Worm (Caenorhabditis elegans): ENCODE results near the gene let-721.

Gene let-721

ce11 chrIII:6442305-6443125 is 4.2 kb downstream of the let-721 start, which contains the start of gene mel-32 (continued):
- TF ChIP-seq nhr-20 (tag; optimal IDR thresholded peaks at IDR 0.05) = peak; percentile 36
- peak; percentile 26 for TF ChIP-seq snu-23 (GFP tag; optimal IDR thresholded peaks at IDR 0.05)
- peak; percentile 81 to 84 for TF ChIP-seq efl-1 (optimal IDR thresholded peaks at IDR 0.05)
- peak; percentile 84 to 98 for TF ChIP-seq efl-1 (GFP tag; optimal IDR thresholded peaks at IDR 0.05 in 1 of 2)
- no peak for TF ChIP-seq ama-1 (optimal IDR thresholded peaks at IDR 0.05)
- no peak for TF ChIP-seq egl-27 (tag; optimal IDR thresholded peaks at IDR 0.05)

DNA sequence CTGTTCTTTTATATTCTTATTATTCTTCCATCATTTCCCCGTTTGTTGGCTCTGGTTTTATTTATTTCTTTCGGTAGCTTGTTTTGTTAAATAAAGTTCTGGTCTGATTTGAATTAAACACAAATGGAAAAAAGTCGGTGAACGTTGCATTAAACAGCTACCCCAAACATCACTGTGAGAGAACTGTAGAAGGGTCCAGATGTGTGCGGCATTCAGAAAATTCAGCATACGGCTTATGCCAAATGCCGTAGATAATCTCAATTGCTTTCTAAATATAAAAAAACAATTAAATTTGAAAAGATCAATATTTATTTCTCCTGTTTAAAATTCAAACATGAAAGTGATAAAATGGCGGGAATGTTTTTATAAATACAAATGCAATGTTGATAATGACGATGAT is 6.9 kb downstream of the let-721 start:
- no peak for TF ChIP-seq vab-15 (tag; optimal IDR thresholded peaks at IDR 0.05)
- TF ChIP-seq ama-1 (optimal IDR thresholded peaks at IDR 0.05) = no peak
- no peak for TF ChIP-seq irx-1 (tag; optimal IDR thresholded peaks at IDR 0.05)
- TF ChIP-seq fkh-10 (GFP tag; optimal IDR thresholded peaks at IDR 0.05) = no peak
- TF ChIP-seq sox-4 (tag; optimal IDR thresholded peaks at IDR 0.05) = no peak
- no peak for TF ChIP-seq snu-23 (GFP tag; optimal IDR thresholded peaks at IDR 0.05)
- TF ChIP-seq lin-14 (GFP tag; optimal IDR thresholded peaks at IDR 0.05) = no peak

DNA sequence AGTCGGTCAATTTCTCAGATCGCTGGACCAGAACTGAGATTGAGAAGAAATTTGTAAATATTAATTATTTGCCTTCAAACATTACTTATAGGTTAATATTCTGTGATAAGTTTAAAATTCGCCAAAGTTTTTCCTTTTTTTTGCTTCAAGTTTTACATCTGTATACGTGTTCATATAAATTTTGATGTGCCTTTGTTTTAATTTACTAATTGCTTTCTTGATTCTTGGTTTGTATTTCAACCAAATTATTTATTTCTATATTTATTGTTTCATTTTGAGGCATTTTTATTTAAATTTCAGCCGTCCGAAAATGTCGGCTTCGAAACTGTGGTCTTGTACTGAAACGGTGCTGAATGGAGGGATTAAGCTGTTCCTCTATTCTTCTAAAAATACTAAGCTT is 10.4 kb downstream of the let-721 start, which contains the start of gene C05D11.1:
Gene C05D11.1 (plus strand): TSS at position 301 of the 400 bp plus-strand sequence.
- no peak for TF ChIP-seq swsn-7 (tag; optimal IDR thresholded peaks at IDR 0.05)
- no peak for TF ChIP-seq efl-3 (GFP tag; optimal IDR thresholded peaks at IDR 0.05)
- no peak for TF ChIP-seq alr-1 (tag; optimal IDR thresholded peaks at IDR 0.05; ENCODE audit: borderline replicate concordance)
- no peak for TF ChIP-seq mep-1 (tag; optimal IDR thresholded peaks at IDR 0.05)
- no peak for TF ChIP-seq nhr-237 (tag; optimal IDR thresholded peaks at IDR 0.05)
- TF ChIP-seq egl-27 (tag; optimal IDR thresholded peaks at IDR 0.05) = no peak
- no peak for TF ChIP-seq nhr-76 (tag; optimal IDR thresholded peaks at IDR 0.05)
- no peak for TF ChIP-seq lin-15B (tag; optimal IDR thresholded peaks at IDR 0.05)
- no peak for TF ChIP-seq nhr-20 (tag; optimal IDR thresholded peaks at IDR 0.05)

ce11 chrIII:6432939-6433338 is 13.8 kb downstream of the let-721 start, which contains the start of gene vps-16:
Gene vps-16, plus strand, starts transcription at chrIII:6433239.
- TF ChIP-seq tlp-1 (tag; optimal IDR thresholded peaks at IDR 0.05) (no peak), aly-2 (tag; optimal IDR thresholded peaks at IDR 0.05) (no peak), nhr-237 (tag; optimal IDR thresholded peaks at IDR 0.05) (no peak), nhr-71 (tag; optimal IDR thresholded peaks at IDR 0.05) (no peak), rnt-1 (tag; optimal IDR thresholded peaks at IDR 0.05) (no peak), zag-1 (tag; optimal IDR thresholded peaks at IDR 0.05) (no peak), F16B12.6 (tag; optimal IDR thresholded peaks at IDR 0.05) (no peak), fkh-10 (GFP tag; optimal IDR thresholded peaks at IDR 0.05) (no peak), pqm-1 (tag; optimal IDR thresholded peaks at IDR 0.05) (no peak), nhr-11 (tag; optimal IDR thresholded peaks at IDR 0.05) (no peak), nhr-28 (tag; optimal IDR thresholded peaks at IDR 0.05) (no peak), nhr-90 (tag; optimal IDR thresholded peaks at IDR 0.05; ENCODE audit: poor library complexity) (no peak), lin-13 (GFP tag; optimal IDR thresholded peaks at IDR 0.05) (no peak), dsc-1 (tag; optimal IDR thresholded peaks at IDR 0.05) (no peak), swsn-7 (tag; optimal IDR thresholded peaks at IDR 0.05) (no peak)

DNA sequence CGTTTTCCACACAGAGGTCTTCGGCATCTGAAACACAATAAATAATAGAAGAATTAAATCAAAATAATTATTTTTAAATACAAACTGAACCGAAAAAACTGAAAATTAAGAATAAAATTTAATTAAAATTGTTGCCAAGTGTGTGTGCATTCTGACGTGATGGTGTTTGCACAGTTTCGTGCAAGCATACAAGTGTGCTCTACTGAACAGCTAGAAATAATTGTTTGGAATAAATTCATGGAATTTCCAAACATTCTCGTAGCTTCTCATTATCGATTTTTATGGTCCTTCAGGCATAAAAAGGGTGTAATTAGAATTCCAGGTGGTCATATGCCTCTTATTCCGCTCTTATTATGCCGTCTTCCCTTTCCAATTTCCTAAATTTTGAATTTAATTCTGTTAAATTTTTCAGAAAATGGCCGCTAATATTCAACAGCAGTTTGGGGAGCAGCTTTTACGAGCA is 14.9 kb downstream of the let-721 start, which contains the start of the genes mrps-17 and txdc-9:
Gene mrps-17 (minus strand): TSS at position 33 of the 463 bp plus-strand sequence.
Gene txdc-9 (plus strand): TSS at position 413 of the 463 bp plus-strand sequence.
- TF ChIP-seq vab-15 (tag; optimal IDR thresholded peaks at IDR 0.05) (peak; percentile 86), unc-98 (GFP tag; IDR thresholded peaks at IDR 0.05) (no peak), pax-3 (tag; optimal IDR thresholded peaks at IDR 0.05) (no peak), mab-9 (GFP tag; IDR thresholded peaks at IDR 0.05) (no peak), unc-62 (GFP tag; optimal IDR thresholded peaks at IDR 0.05) (no peak), fkh-4 (tag; optimal IDR thresholded peaks at IDR 0.05; ENCODE audit: borderline replicate concordance) (no peak), F16B12.6 (tag; optimal IDR thresholded peaks at IDR 0.05) (peak; percentile 98), tbx-2 (tag; optimal IDR thresholded peaks at IDR 0.05) (peak; percentile 70), fkh-10 (GFP tag; optimal IDR thresholded peaks at IDR 0.05) (peak; percentile 62), snu-23 (GFP tag; optimal IDR thresholded peaks at IDR 0.05) (peak; percentile 82), xbp-1 (tag; optimal IDR thresholded peaks at IDR 0.05) (peak; percentile 68), aha-1 (tag; optimal IDR thresholded peaks at IDR 0.05) (no peak), alr-1 (tag; optimal IDR thresholded peaks at IDR 0.05; ENCODE audit: borderline replicate concordance) (no peak), mep-1 (tag; optimal IDR thresholded peaks at IDR 0.05) (peak; percentile 97), ama-1 (optimal IDR thresholded peaks at IDR 0.05) (no peak), rnt-1 (tag; optimal IDR thresholded peaks at IDR 0.05) (peak; percentile 78), elt-2 (tag; optimal IDR thresholded peaks at IDR 0.05) (peak; percentile 2), unc-30 (tag; optimal IDR thresholded peaks at IDR 0.05) (no peak), ceh-88 (GFP tag; IDR thresholded peaks at IDR 0.05) (no peak; the same call in 1 of the 2 replicates), hpl-2 (GFP tag; optimal IDR thresholded peaks at IDR 0.05) (no peak), nhr-77 (tag; optimal IDR thresholded peaks at IDR 0.05) (peak; percentile 30), nhr-84 (tag; optimal IDR thresholded peaks at IDR 0.05) (no peak)

Data from whole organism, L1 larva.